Worm (Caenorhabditis elegans) whole organism, L3 larva: ENCODE data around the gene tsp-2.

Experiments
- R02D3.7 ChIP-seq: fragments of 150-350 bp; optimal IDR thresholded peaks from 2 replicates; lab custom pipeline; 2014; ENCODE audit warnings: missing biosample characterization, missing genetic modification characterization
- ZK546.5 ChIP-seq: sonication (generic microtip); optimal IDR thresholded peaks from 2 replicates; lab custom pipeline; 2017; ENCODE audit warnings: missing biosample characterization, missing genetic modification characterization
- ama-1 ChIP-seq: fragments of 150-350 bp; optimal IDR thresholded peaks from 2 replicates; lab custom pipeline; 2018
- ceh-16 ChIP-seq: sonication (generic microtip); optimal IDR thresholded peaks from 2 replicates; lab custom pipeline; 2017; ENCODE audit warnings: missing biosample characterization, missing genetic modification characterization
- ceh-28 ChIP-seq: fragments of 150-350 bp; optimal IDR thresholded peaks from 2 replicates; lab custom pipeline; 2014; ENCODE audit warnings: missing biosample characterization, missing genetic modification reagents, missing genetic modification characterization
- ceh-82 ChIP-seq: fragments of 150-350 bp; optimal IDR thresholded peaks from 2 replicates; lab custom pipeline; 2014; ENCODE audit warnings: missing biosample characterization, missing genetic modification characterization
- ceh-9 ChIP-seq: sonication (generic microtip); optimal IDR thresholded peaks from 2 replicates; lab custom pipeline; 2018; ENCODE audit warnings: missing biosample characterization, missing genetic modification characterization
- daf-12 ChIP-seq: fragments of 150-350 bp; optimal IDR thresholded peaks from 2 replicates; lab custom pipeline; 2014; ENCODE audit warnings: missing biosample characterization, missing genetic modification reagents, missing genetic modification characterization
- egl-27 ChIP-seq: sonication (generic microtip); optimal IDR thresholded peaks from 4 replicates; lab custom pipeline; 2017; ENCODE audit warnings: missing biosample characterization, missing genetic modification reagents, missing genetic modification characterization
- egl-5 ChIP-seq: fragments of 150-350 bp; optimal IDR thresholded peaks from 2 replicates; lab custom pipeline; 2017; ENCODE audit warnings: missing biosample characterization, missing genetic modification reagents, missing genetic modification characterization, inconsistent platforms
- elt-1 ChIP-seq: fragments of 150-350 bp; optimal IDR thresholded peaks from 2 replicates; lab custom pipeline; 2014; ENCODE audit warnings: missing biosample characterization, missing genetic modification characterization
- elt-2 ChIP-seq: sonication (generic microtip); optimal IDR thresholded peaks from 2 replicates; lab custom pipeline; 2016; ENCODE audit warnings: missing genetic modification reagents, mild to moderate bottlenecking, missing genetic modification characterization, missing compliant biosample characterization
- elt-3 ChIP-seq, 3 experiments: fragments of 150-350 bp in 1 of 3; sonication (generic microtip) in 2 of 3; optimal IDR thresholded peaks; 2 replicates in 2 of 3; 4 replicates in 1 of 3; lab custom pipeline; 2014 to 2017; ENCODE audit warnings: missing biosample characterization in 3 of 3, missing genetic modification characterization in 3 of 3
- eor-1 ChIP-seq, 2 experiments: fragments of 150-350 bp; optimal IDR thresholded peaks; 2 replicates each; lab custom pipeline; 2014 to 2018; ENCODE audit warnings: missing biosample characterization in 2 of 2, missing genetic modification characterization in 2 of 2
- fkh-2 ChIP-seq: fragments of 150-350 bp; optimal IDR thresholded peaks from 2 replicates; lab custom pipeline; 2014; ENCODE audit warnings: missing biosample characterization, missing genetic modification reagents, missing genetic modification characterization
- lin-39 ChIP-seq: fragments of 150-350 bp; optimal IDR thresholded peaks from 2 replicates; lab custom pipeline; 2018; ENCODE audit warnings: missing biosample characterization, missing genetic modification reagents, missing genetic modification characterization
- mdl-1 ChIP-seq: fragments of 150-350 bp; optimal IDR thresholded peaks from 2 replicates; lab custom pipeline; 2014; ENCODE audit warnings: missing biosample characterization, missing genetic modification characterization
- mml-1 ChIP-seq: fragments of 150-350 bp; sonication (generic microtip); optimal IDR thresholded peaks from 3 replicates; lab custom pipeline; 2014; ENCODE audit warnings: missing biosample characterization, missing genetic modification characterization
- nfya-1 ChIP-seq: sonication (generic microtip); optimal IDR thresholded peaks from 2 replicates; lab custom pipeline; 2017; ENCODE audit warnings: missing genetic modification characterization, mild to moderate bottlenecking, missing compliant biosample characterization, antibody characterized with exemption, moderate library complexity; ENCODE audit not compliant: insufficient read depth
- nhr-11 ChIP-seq: fragments of 150-350 bp; optimal IDR thresholded peaks from 2 replicates; lab custom pipeline; 2014; ENCODE audit warnings: missing biosample characterization, missing genetic modification characterization
- nhr-12 ChIP-seq: fragments of 150-350 bp; optimal IDR thresholded peaks from 2 replicates; lab custom pipeline; 2014; ENCODE audit warnings: missing biosample characterization, missing genetic modification characterization
- nhr-23 ChIP-seq: fragments of 150-350 bp; optimal IDR thresholded peaks from 2 replicates; lab custom pipeline; 2014; ENCODE audit warnings: missing biosample characterization, missing genetic modification reagents, missing genetic modification characterization
- nhr-237 ChIP-seq: fragments of 150-350 bp; optimal IDR thresholded peaks from 2 replicates; lab custom pipeline; 2014; ENCODE audit warnings: missing biosample characterization, missing genetic modification characterization
- nhr-25 ChIP-seq: sonication (generic microtip); optimal IDR thresholded peaks from 2 replicates; lab custom pipeline; 2017; ENCODE audit warnings: missing biosample characterization, missing genetic modification characterization
- nhr-28 ChIP-seq: fragments of 150-350 bp; optimal IDR thresholded peaks from 2 replicates; lab custom pipeline; 2014; ENCODE audit warnings: missing biosample characterization, missing genetic modification characterization
- nhr-76 ChIP-seq: fragments of 150-350 bp; sonication (generic microtip); optimal IDR thresholded peaks from 5 replicates; lab custom pipeline; 2014; ENCODE audit warnings: missing biosample characterization, missing genetic modification characterization
- nhr-77 ChIP-seq: fragments of 150-350 bp; optimal IDR thresholded peaks from 2 replicates; lab custom pipeline; 2014; ENCODE audit warnings: missing biosample characterization, missing genetic modification characterization
- pha-4 ChIP-seq: fragments of 150-350 bp; optimal IDR thresholded peaks from 2 replicates; lab custom pipeline; 2014; ENCODE audit warnings: missing biosample characterization, missing genetic modification reagents, missing genetic modification characterization
- pqm-1 ChIP-seq: fragments of 150-350 bp; optimal IDR thresholded peaks from 2 replicates; lab custom pipeline; 2017; ENCODE audit warnings: missing biosample characterization, missing genetic modification characterization, inconsistent platforms
- sea-2 ChIP-seq: fragments of 150-350 bp; sonication (generic microtip); optimal IDR thresholded peaks from 4 replicates; lab custom pipeline; 2014; ENCODE audit warnings: missing biosample characterization, missing genetic modification reagents, missing genetic modification characterization
- skn-1 ChIP-seq: fragments of 150-350 bp; optimal IDR thresholded peaks from 2 replicates; lab custom pipeline; 2014; ENCODE audit warnings: missing biosample characterization, missing genetic modification characterization
- snpc-4 ChIP-seq: fragments of 150-350 bp; optimal IDR thresholded peaks from 2 replicates; lab custom pipeline; 2014; ENCODE audit warnings: missing biosample characterization, missing genetic modification characterization
- tbx-2 ChIP-seq: sonication (generic microtip); optimal IDR thresholded peaks from 2 replicates; lab custom pipeline; 2016; ENCODE audit warnings: mild to moderate bottlenecking, missing genetic modification characterization, missing compliant biosample characterization
- unc-62 ChIP-seq: fragments of 150-350 bp; sonication (generic microtip); optimal IDR thresholded peaks from 4 replicates; lab custom pipeline; 2014; ENCODE audit warnings: missing biosample characterization, missing genetic modification reagents, missing genetic modification characterization
- ztf-4 ChIP-seq: fragments of 150-350 bp; optimal IDR thresholded peaks from 2 replicates; lab custom pipeline; 2014; ENCODE audit warnings: missing biosample characterization, missing genetic modification characterization

tsp-2 gene

ce11 chrIII:8240247-8240646 is 2.5 kb upstream of the tsp-2 start:
- TF ChIP-seq elt-3 (tag; optimal IDR thresholded peaks at IDR 0.05; lab: Kevin White, UChicago) (no peak), mml-1 (no peak), nhr-11 (no peak), elt-2 (tag; lab: Kevin White, UChicago) (peak; percentile 57), pqm-1 (tag; lab: Kevin White, UChicago) (peak; percentile 83), unc-62 (GFP tag; lab: Kevin White, UChicago) (no peak)
- TF ChIP-seq, all 47 proteins: peak for 2

- peak; percentile 39 for TF ChIP-seq pqm-1 (tag; lab: Kevin White, UChicago)
- TF ChIP-seq ceh-82 (tag; lab: Kevin White, UChicago) = no peak
- peak; percentile 35 for TF ChIP-seq elt-2 (tag; lab: Kevin White, UChicago)
- no peak for TF ChIP-seq nhr-25 (tag; lab: Kevin White, UChicago)
- TF ChIP-seq mml-1 = no peak
- peak; percentile 21 for TF ChIP-seq pha-4 (tag; lab: Kevin White, UChicago)
- TF ChIP-seq nhr-12 (tag; lab: Kevin White, UChicago) = no peak
- no peak for TF ChIP-seq fkh-2 (tag; lab: Kevin White, UChicago)
- no peak for TF ChIP-seq tbx-2
Observed at ce11 chrIII:8239325-8239724, 1.6 kb upstream of the tsp-2 start, which contains the start of gene tsp-1. Gene tsp-1, minus strand, starts transcription at chrIII:8239423.

DNA sequence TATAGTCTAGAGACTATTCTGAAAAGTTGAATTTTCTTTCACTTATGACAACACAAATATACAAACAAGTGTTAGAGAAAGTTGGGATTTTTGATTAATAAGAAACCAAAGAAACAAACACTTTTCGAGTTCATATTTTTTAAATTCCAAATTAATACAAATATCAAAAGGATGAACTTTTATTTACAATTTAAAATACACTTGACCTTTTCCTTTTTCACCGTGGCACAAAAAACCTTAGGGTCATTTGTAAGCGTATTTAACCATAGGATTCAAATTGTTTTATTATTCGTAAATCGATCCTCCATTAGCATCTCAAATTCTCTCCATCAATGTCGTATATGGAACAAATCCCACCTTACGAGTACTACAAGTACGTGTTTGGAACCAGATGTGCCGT is 1.9 kb downstream of the tsp-2 start, which contains the start of gene C02F5.5:
Gene C02F5.5, plus strand, starts transcription at position 301 of the 400 bp plus-strand sequence.
- no peak for TF ChIP-seq elt-2 (tag; lab: Kevin White, UChicago)
- TF ChIP-seq lin-39 (tag; lab: Kevin White, UChicago) = no peak
- TF ChIP-seq egl-27 = no peak
- no peak for TF ChIP-seq elt-1 (tag; lab: Kevin White, UChicago)
- TF ChIP-seq, all 47 proteins: peak for 0

DNA sequence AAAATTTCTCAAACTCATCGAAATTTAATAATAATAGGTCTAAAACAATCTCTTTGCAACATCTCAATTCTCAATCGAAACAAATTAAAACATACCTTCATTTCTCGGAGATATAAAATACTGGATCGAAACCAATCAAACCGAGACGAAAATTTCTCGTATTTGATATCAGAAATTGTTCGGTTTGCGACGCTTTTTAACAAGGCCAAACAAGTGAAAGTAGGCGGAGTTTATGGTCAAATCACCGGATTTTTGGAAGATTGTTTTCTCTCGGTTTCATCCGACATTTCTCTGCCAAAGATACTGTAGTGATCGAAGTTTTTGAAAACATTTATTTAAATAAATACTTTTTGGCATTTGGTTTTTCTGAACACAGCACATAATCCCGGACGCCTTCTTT is 2.4 kb downstream of the tsp-2 start, which contains the start of gene C02F5.14:
Gene C02F5.14, minus strand, starts transcription at position 157 of the 400 bp plus-strand sequence.
- TF ChIP-seq nhr-23 (tag; lab: Kevin White, UChicago) = peak; percentile 4
- no peak for TF ChIP-seq nhr-76 (tag; lab: Kevin White, UChicago)

ce11 chrIII:8232634-8233033 is 5.1 kb downstream of the tsp-2 start, which contains the start of gene henn-1:
Gene henn-1, plus strand, starts transcription at chrIII:8232651.
- TF ChIP-seq nhr-28 (no peak), nhr-12 (tag; lab: Kevin White, UChicago) (no peak), unc-62 (GFP tag; lab: Kevin White, UChicago) (no peak), skn-1 (no peak), nhr-23 (tag; lab: Kevin White, UChicago) (peak; percentile 29), pha-4 (tag; lab: Kevin White, UChicago) (peak; percentile 28), ceh-16 (tag; lab: Kevin White, UChicago) (no peak), ztf-4 (tag; lab: Kevin White, UChicago) (no peak)

DNA sequence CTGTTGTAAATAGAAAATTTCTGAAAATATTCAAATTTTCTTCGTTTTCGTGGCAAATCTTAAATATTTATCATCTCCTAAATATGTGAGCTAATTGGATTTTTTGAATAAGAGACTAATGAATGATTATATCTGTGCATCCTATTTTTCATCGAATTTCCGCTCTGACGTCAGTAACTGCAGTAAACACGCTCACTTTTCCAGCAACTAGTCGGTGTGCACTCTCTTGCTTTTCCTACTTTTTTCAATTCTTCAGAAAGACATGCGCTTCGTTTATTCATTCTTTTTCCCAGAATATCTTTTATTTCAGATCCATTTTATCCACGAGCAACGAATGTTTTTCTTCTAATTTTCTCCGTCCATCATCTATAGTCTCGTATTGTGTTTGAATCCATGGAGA is 8.3 kb downstream of the tsp-2 start:
- peak; percentile 12 for TF ChIP-seq nfya-1
- peak; percentile 32 for TF ChIP-seq nhr-11
- TF ChIP-seq egl-5 (tag; lab: Kevin White, UChicago) = no peak

DNA sequence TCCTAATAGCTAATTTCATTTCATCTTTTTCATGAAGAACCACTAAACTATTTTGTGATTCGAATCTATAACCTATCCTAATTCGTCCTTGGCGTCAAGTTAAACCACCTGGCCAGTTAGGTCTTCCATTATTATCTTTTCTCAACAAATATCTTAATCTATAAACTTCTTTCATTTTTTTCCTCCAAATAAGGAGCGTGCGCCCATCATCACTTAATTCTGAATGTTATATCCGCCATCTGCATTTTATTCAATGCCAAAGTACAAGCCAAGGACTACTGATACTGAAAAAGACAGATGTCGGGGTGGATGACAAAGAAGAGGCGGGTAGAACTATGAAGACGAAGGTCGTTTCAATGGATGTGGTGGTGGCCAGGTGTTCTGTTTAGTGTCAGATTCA is 8.8 kb downstream of the tsp-2 start:
- TF ChIP-seq nhr-23 (tag; lab: Kevin White, UChicago) (peak; percentile 2), egl-5 (tag; lab: Kevin White, UChicago) (peak; percentile 25), nhr-25 (tag; lab: Kevin White, UChicago) (peak; percentile 48), ceh-28 (tag; lab: Kevin White, UChicago) (no peak)

DNA sequence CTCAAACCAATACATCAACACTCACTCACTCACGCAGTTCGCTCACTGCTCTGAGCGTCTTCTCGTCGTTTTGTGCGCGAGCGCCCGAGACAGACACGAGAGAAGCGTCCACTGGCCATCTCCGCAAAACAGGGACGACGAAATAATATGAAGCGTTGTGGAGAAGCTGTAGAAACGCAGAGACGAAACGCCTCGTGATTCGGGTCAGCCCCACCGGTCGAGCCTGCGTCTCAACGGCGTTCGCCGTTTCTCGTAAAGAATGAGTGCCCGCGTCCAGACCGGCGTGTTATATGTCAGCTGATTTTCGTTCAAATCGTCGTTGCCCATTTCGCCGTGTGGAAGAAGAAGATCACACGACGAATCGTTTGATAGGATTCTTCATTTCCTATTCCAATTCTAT is 10.2 kb downstream of the tsp-2 start, which contains the start of gene fbxl-1:
Gene fbxl-1, plus strand, starts transcription at position 320 of the 400 bp plus-strand sequence.
- TF ChIP-seq egl-27 = no peak
- no peak for TF ChIP-seq sea-2 (GFP tag; lab: Kevin White, UChicago)
- TF ChIP-seq nhr-77 (tag; lab: Kevin White, UChicago) = no peak
- TF ChIP-seq pha-4 (tag; lab: Kevin White, UChicago) = peak; percentile 87
- TF ChIP-seq eor-1 (tag; optimal IDR thresholded peaks at IDR 0.05; lab: Kevin White, UChicago) = no peak
- TF ChIP-seq tbx-2 = peak; percentile 20
- no peak for TF ChIP-seq nhr-237 (tag; lab: Kevin White, UChicago)
- TF ChIP-seq ceh-82 (tag; lab: Kevin White, UChicago) = no peak
- no peak for TF ChIP-seq fkh-2 (tag; lab: Kevin White, UChicago)
- TF ChIP-seq egl-5 (tag; lab: Kevin White, UChicago) = peak; percentile 84
- TF ChIP-seq unc-62 (GFP tag; lab: Kevin White, UChicago) = peak; percentile 38
- no peak for TF ChIP-seq mml-1
- no peak for TF ChIP-seq ceh-16 (tag; lab: Kevin White, UChicago)
- TF ChIP-seq ceh-9 (tag; lab: Kevin White, UChicago) = no peak
- TF ChIP-seq snpc-4 (tag; lab: Kevin White, UChicago) = peak; percentile 64
- TF ChIP-seq ZK546.5 (tag; lab: Kevin White, UChicago) = no peak
- TF ChIP-seq R02D3.7 (tag; lab: Kevin White, UChicago) = peak; percentile 33
- no peak for TF ChIP-seq ama-1 (lab: Kevin White, UChicago)
- peak; percentile 59 for TF ChIP-seq mdl-1 (tag; lab: Kevin White, UChicago)
- no peak for TF ChIP-seq nhr-76 (tag; lab: Kevin White, UChicago)
- TF ChIP-seq elt-3 (tag; optimal IDR thresholded peaks at IDR 0.05; lab: Kevin White, UChicago) = no peak
- TF ChIP-seq elt-1 (tag; lab: Kevin White, UChicago) = peak; percentile 36
- no peak for TF ChIP-seq daf-12 (tag; lab: Kevin White, UChicago)
- peak; percentile 26 for TF ChIP-seq nhr-25 (tag; lab: Kevin White, UChicago)
- TF ChIP-seq lin-39 (tag; lab: Kevin White, UChicago) = peak; percentile 64
